Worm (Caenorhabditis elegans) whole organism, L4 larva: ENCODE measurements around the gene T05A8.7.

Source experiments
- F26F4.8 ChIP-seq: fragments of 200-800 bp; sonication (Bioruptor generic); conservative IDR thresholded peaks from 2 replicates; pipeline ENCODE4 v1.3.6; 2022; ENCODE audit warnings: missing genetic modification characterization, missing compliant biosample characterization
- F37D6.2 ChIP-seq: sonication (generic microtip); optimal IDR thresholded peaks from 2 replicates; lab custom pipeline; 2016; ENCODE audit warnings: mild to moderate bottlenecking, missing genetic modification characterization, missing compliant biosample characterization
- T20F7.1 ChIP-seq: fragments of 200-800 bp; sonication (Bioruptor generic); optimal IDR thresholded peaks from 2 replicates; lab custom pipeline; 2018; ENCODE audit warnings: mild to moderate bottlenecking, missing genetic modification characterization, missing compliant biosample characterization
- Y48G9A.11 ChIP-seq: fragments of 200-800 bp; sonication (Bioruptor generic); IDR thresholded peaks from 2 replicates; pipeline ENCODE4 v1.3.6; 2022; ENCODE audit warnings: missing genetic modification reagents, missing genetic modification characterization, missing compliant biosample characterization
- Y5F2A.4 ChIP-seq: fragments of 200-800 bp; sonication (Bioruptor generic); optimal IDR thresholded peaks from 2 replicates; lab custom pipeline; 2018; ENCODE audit warnings: mild to moderate bottlenecking, missing genetic modification characterization, missing compliant biosample characterization
- ZK337.2 ChIP-seq: fragments of 200-800 bp; sonication (Bioruptor generic); IDR thresholded peaks from 2 replicates; pipeline ENCODE4 v1.3.6; 2022; ENCODE audit warnings: missing genetic modification reagents, missing genetic modification characterization, missing compliant biosample characterization
- ZK546.5 ChIP-seq, 2 experiments: sonication (generic microtip); optimal IDR thresholded peaks; 2 replicates each; lab custom pipeline; 2017; ENCODE audit warnings: missing biosample characterization in 2 of 2, missing genetic modification characterization in 2 of 2
- ceh-28 ChIP-seq: fragments of 150-350 bp; optimal IDR thresholded peaks from 2 replicates; lab custom pipeline; 2014; ENCODE audit warnings: missing biosample characterization, missing genetic modification reagents, missing genetic modification characterization
- ceh-32 ChIP-seq: sonication (generic microtip); optimal IDR thresholded peaks from 2 replicates; lab custom pipeline; 2016; ENCODE audit warnings: mild to moderate bottlenecking, missing genetic modification characterization, missing compliant biosample characterization; ENCODE audit not compliant: poor library complexity
- ceh-82 ChIP-seq: sonication (generic microtip); optimal IDR thresholded peaks from 2 replicates; lab custom pipeline; 2017; ENCODE audit warnings: missing biosample characterization, missing genetic modification characterization
- ces-1 ChIP-seq: fragments of 150-350 bp; sonication (generic microtip); optimal IDR thresholded peaks from 4 replicates; lab custom pipeline; 2014; ENCODE audit warnings: missing biosample characterization, missing genetic modification reagents, missing genetic modification characterization
- daf-19 ChIP-seq: fragments of 200-800 bp; sonication (Bioruptor generic); conservative IDR thresholded peaks from 2 replicates; pipeline ENCODE4 v1.3.6; 2022; ENCODE audit warnings: missing genetic modification characterization, missing compliant biosample characterization
- dmd-8 ChIP-seq: fragments of 200-800 bp; sonication (Bioruptor generic); IDR thresholded peaks from 2 replicates; pipeline ENCODE4 v1.3.6; 2022; ENCODE audit warnings: missing genetic modification characterization, missing compliant biosample characterization
- dmd-9 ChIP-seq: fragments of 200-800 bp; sonication (Bioruptor generic); IDR thresholded peaks from 2 replicates; pipeline ENCODE4 v1.3.6; 2022; ENCODE audit warnings: missing genetic modification reagents, missing genetic modification characterization, missing compliant biosample characterization
- duxl-1 ChIP-seq: sonication (generic microtip); optimal IDR thresholded peaks from 2 replicates; lab custom pipeline; 2016; ENCODE audit warnings: mild to moderate bottlenecking, missing genetic modification characterization, moderate library complexity, missing compliant biosample characterization; ENCODE audit not compliant: poor library complexity
- egl-27 ChIP-seq: sonication (generic microtip); optimal IDR thresholded peaks from 3 replicates; lab custom pipeline; 2017; ENCODE audit warnings: missing biosample characterization, missing genetic modification reagents, missing genetic modification characterization
- fkh-10 ChIP-seq: fragments of 150-350 bp; optimal IDR thresholded peaks from 2 replicates; lab custom pipeline; 2014; ENCODE audit warnings: missing biosample characterization, missing genetic modification reagents, missing genetic modification characterization
- hlh-11 ChIP-seq: fragments of 200-800 bp; sonication (Bioruptor generic); optimal IDR thresholded peaks from 2 replicates; lab custom pipeline; 2018; ENCODE audit warnings: mild to moderate bottlenecking, missing genetic modification characterization, missing compliant biosample characterization
- hmg-1.1 ChIP-seq: fragments of 200-800 bp; sonication (Bioruptor generic); IDR thresholded peaks from 2 replicates; pipeline ENCODE4 v1.3.6; 2022; ENCODE audit warnings: missing genetic modification reagents, missing genetic modification characterization, missing compliant biosample characterization
- lim-7 ChIP-seq: fragments of 200-800 bp; sonication (Bioruptor generic); IDR thresholded peaks from 2 replicates; pipeline ENCODE4 v1.3.6; 2022; ENCODE audit warnings: missing genetic modification characterization, missing compliant biosample characterization
- lin-13 ChIP-seq: fragments of 150-350 bp; optimal IDR thresholded peaks from 2 replicates; lab custom pipeline; 2014; ENCODE audit warnings: missing biosample characterization, missing genetic modification reagents, missing genetic modification characterization
- madf-9 ChIP-seq: fragments of 200-800 bp; sonication (Bioruptor generic); conservative IDR thresholded peaks from 2 replicates; pipeline ENCODE4 v1.3.6; 2022; ENCODE audit warnings: missing genetic modification reagents, missing genetic modification characterization, missing compliant biosample characterization
- mdt-29 ChIP-seq: fragments of 200-800 bp; sonication (Bioruptor generic); IDR thresholded peaks from 2 replicates; pipeline ENCODE4 v1.3.6; 2022; ENCODE audit warnings: missing genetic modification reagents, missing genetic modification characterization, missing compliant biosample characterization
- nhr-10 ChIP-seq: fragments of 150-350 bp; optimal IDR thresholded peaks from 2 replicates; lab custom pipeline; 2014; ENCODE audit warnings: missing biosample characterization, missing genetic modification characterization
- nhr-11 ChIP-seq: fragments of 150-350 bp; optimal IDR thresholded peaks from 2 replicates; lab custom pipeline; 2014; ENCODE audit warnings: missing biosample characterization, missing genetic modification characterization
- nhr-41 ChIP-seq: fragments of 200-800 bp; sonication (Bioruptor generic); IDR thresholded peaks from 2 replicates; pipeline ENCODE4 v1.3.6; 2022; ENCODE audit warnings: missing genetic modification reagents, missing genetic modification characterization, missing compliant biosample characterization
- nhr-48 ChIP-seq: sonication (generic microtip); optimal IDR thresholded peaks from 2 replicates; lab custom pipeline; 2016; ENCODE audit warnings: mild to moderate bottlenecking, missing genetic modification characterization, missing compliant biosample characterization
- nhr-6 ChIP-seq: fragments of 150-350 bp; optimal IDR thresholded peaks from 2 replicates; lab custom pipeline; 2014; ENCODE audit warnings: missing biosample characterization, missing genetic modification characterization
- pha-4 ChIP-seq, 2 experiments: fragments of 150-350 bp in 1 of 2; fragments of 200-800 bp in 1 of 2; sonication (Bioruptor generic) in 1 of 2; IDR thresholded peaks in 1 of 2; optimal IDR thresholded peaks in 1 of 2; 2 replicates each; pipeline versions ENCODE4 v1.3.6 to Lab custom; 2014 to 2022; ENCODE audit warnings: missing genetic modification characterization in 2 of 2, missing genetic modification reagents in 2 of 2, missing biosample characterization in 1 of 2, missing compliant biosample characterization in 1 of 2
- pqm-1 ChIP-seq: sonication (generic microtip); optimal IDR thresholded peaks from 2 replicates; lab custom pipeline; 2017; ENCODE audit warnings: missing biosample characterization, missing genetic modification characterization
- sdz-12 ChIP-seq: fragments of 200-800 bp; sonication (Bioruptor generic); optimal IDR thresholded peaks from 2 replicates; lab custom pipeline; 2018; ENCODE audit warnings: mild to moderate bottlenecking, missing genetic modification characterization, missing compliant biosample characterization
- set-16 ChIP-seq: fragments of 200-800 bp; sonication (Bioruptor generic); IDR thresholded peaks from 2 replicates; pipeline ENCODE4 v1.3.6; 2022; ENCODE audit warnings: missing genetic modification reagents, missing genetic modification characterization, missing compliant biosample characterization
- snpc-1.2 ChIP-seq: fragments of 200-800 bp; sonication (Bioruptor generic); IDR thresholded peaks from 2 replicates; pipeline ENCODE4 v1.3.6; 2022; ENCODE audit warnings: missing genetic modification reagents, missing genetic modification characterization, missing compliant biosample characterization
- snpc-4 ChIP-seq: fragments of 150-350 bp; optimal IDR thresholded peaks from 2 replicates; lab custom pipeline; 2014; ENCODE audit warnings: missing biosample characterization, missing genetic modification characterization
- tra-1 ChIP-seq: fragments of 200-800 bp; sonication (Bioruptor generic); IDR thresholded peaks from 2 replicates; pipeline ENCODE4 v1.3.6; 2022; ENCODE audit warnings: missing genetic modification reagents, missing genetic modification characterization, missing compliant biosample characterization
- unc-130 ChIP-seq: sonication (generic microtip); optimal IDR thresholded peaks from 2 replicates; lab custom pipeline; 2016; ENCODE audit warnings: missing genetic modification reagents, missing genetic modification characterization, missing compliant biosample characterization
- unc-62 ChIP-seq, 3 experiments: fragments of 150-350 bp in 1 of 3; sonication (generic microtip); optimal IDR thresholded peaks in 2 of 3; peaks in 1 of 3; 1 replicate in 1 of 3; 2 replicates in 2 of 3; lab custom pipeline; 2014 to 2017; ENCODE audit warnings: missing biosample characterization in 3 of 3, missing genetic modification characterization in 3 of 3, missing genetic modification reagents in 3 of 3, missing genotype in 1 of 3
- zfp-3 ChIP-seq: fragments of 200-800 bp; sonication (Bioruptor generic); conservative IDR thresholded peaks from 2 replicates; pipeline ENCODE4 v1.3.6; 2022; ENCODE audit warnings: missing genetic modification reagents, missing genetic modification characterization, missing compliant biosample characterization
- ztf-7 ChIP-seq: fragments of 150-350 bp; optimal IDR thresholded peaks from 2 replicates; lab custom pipeline; 2014; ENCODE audit warnings: missing biosample characterization, missing genetic modification characterization

T05A8.7 gene

DNA sequence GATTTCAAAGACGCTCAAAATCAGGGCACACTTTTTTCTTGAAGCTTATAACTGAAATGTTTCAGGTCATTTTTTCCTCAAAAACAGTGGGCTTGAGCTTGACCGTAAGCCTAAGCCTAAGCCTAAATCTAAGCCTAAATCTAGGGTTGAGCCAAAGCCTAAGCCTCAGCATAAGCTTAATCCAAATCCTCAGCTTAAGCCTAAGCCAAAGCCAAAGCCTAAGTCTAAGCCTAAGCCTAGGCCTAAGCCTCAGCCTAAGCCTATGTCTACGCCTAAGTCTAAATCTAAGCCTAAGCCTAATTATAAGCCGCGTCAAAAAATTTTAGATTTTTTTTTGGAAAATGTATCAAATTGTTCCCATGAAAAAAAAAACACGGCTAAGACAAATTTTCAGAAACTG is 7.9 kb downstream of the T05A8.7 start:
- no peak for TF ChIP-seq ceh-32
- no peak for TF ChIP-seq ZK337.2 (GFP tag; lab: Robert Waterston, UW)
- no peak for TF ChIP-seq F37D6.2 (tag; lab: Kevin White, UChicago)
- TF ChIP-seq mdt-29 = no peak
- no peak for TF ChIP-seq Y5F2A.4
- TF ChIP-seq egl-27 = no peak
- TF ChIP-seq hlh-11 = no peak
- no peak for TF ChIP-seq ZK546.5 (tag; optimal IDR thresholded peaks at IDR 0.05; lab: Kevin White, UChicago)
- no peak for TF ChIP-seq F26F4.8 (GFP tag; lab: Robert Waterston, UW)
- no peak for TF ChIP-seq Y48G9A.11 (GFP tag; lab: Robert Waterston, UW)
- no peak for TF ChIP-seq lim-7 (GFP tag; lab: Robert Waterston, UW)
- TF ChIP-seq dmd-8 (GFP tag; lab: Robert Waterston, UW) = no peak
- TF ChIP-seq nhr-11 (tag; lab: Kevin White, UChicago) = no peak
- TF ChIP-seq nhr-41 = no peak
- no peak for TF ChIP-seq tra-1 (GFP tag; lab: Robert Waterston, UW)
- TF ChIP-seq T20F7.1 = no peak
- TF ChIP-seq dmd-9 (GFP tag; lab: Robert Waterston, UW) = no peak
- no peak for TF ChIP-seq zfp-3 (GFP tag; lab: Robert Waterston, UW)
- TF ChIP-seq sdz-12 (GFP tag; lab: Kevin White, UChicago) = no peak

DNA sequence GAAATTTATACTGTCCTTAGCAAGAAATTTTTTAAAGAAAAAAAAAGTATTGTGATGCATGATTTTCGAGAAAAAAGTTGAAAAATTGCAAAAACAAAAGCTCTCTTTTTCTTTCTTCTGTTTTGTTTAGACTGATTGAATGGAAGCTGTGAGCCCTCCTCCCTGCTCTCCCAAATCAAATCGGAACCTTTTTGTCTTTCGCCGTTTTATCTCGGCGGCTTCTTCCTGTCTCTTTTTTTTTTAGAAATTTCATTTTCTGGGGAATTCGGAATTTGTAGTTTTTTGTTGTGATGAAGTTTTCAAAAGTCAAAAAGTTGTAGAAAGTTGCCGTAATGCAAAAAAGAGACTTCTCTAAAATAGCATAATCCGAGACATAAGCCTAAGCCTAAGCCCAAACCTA is 11.5 kb downstream of the T05A8.7 start:
- TF ChIP-seq unc-62 (GFP tag; optimal IDR thresholded peaks at IDR 0.05 in 1 of 2; lab: Kevin White, UChicago) (peak in 1 of 2 experiments; percentile 56), unc-62 (tag; optimal IDR thresholded peaks at IDR 0.05; lab: Kevin White, UChicago) (no peak), lin-13 (no peak), ceh-28 (no peak), nhr-48 (tag; lab: Kevin White, UChicago) (no peak), madf-9 (GFP tag; lab: Robert Waterston, UW) (no peak), pha-4 (GFP tag; IDR thresholded peaks at IDR 0.05; lab: Robert Waterston, UW) (no peak), pha-4 (tag; optimal IDR thresholded peaks at IDR 0.05; lab: Kevin White, UChicago) (no peak), pqm-1 (tag; lab: Kevin White, UChicago) (no peak), hmg-1.1 (no peak), nhr-10 (tag; lab: Kevin White, UChicago) (no peak), daf-19 (GFP tag; lab: Robert Waterston, UW) (no peak), snpc-4 (tag; lab: Kevin White, UChicago) (no peak), duxl-1 (tag; lab: Kevin White, UChicago) (no peak), ces-1 (peak; percentile 8), unc-130 (GFP tag; lab: Kevin White, UChicago) (no peak), ceh-82 (no peak), fkh-10 (GFP tag; lab: Kevin White, UChicago) (peak; percentile 6), Y5F2A.4 (no peak), snpc-1.2 (GFP tag; lab: Robert Waterston, UW) (no peak)
- TF ChIP-seq, all 104 proteins: peak for 3

DNA sequence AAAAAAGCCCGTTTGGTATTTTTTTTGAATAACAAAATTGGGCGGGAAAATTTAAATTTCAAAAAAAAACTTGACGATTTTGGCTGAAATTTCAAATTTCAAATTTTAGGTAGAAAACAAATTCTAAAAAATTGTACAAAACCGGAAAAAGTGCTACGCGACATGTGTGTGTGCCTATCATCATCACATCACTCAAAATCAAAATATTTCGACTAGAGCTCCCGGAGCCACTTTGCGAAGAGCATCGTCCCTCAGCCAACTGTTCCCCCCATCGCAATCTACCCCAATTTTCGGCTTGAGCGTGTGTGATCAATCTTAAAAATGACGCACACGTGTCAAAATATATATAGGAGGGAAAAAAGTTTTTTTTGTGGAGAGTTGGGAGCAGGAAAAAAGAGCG is 15.4 kb downstream of the T05A8.7 start:
- TF ChIP-seq nhr-6 (tag; lab: Kevin White, UChicago) (no peak), tra-1 (GFP tag; lab: Robert Waterston, UW) (0 out of 2 replicates have a peak, but pooled peaks have one; percentile 37)

- TF ChIP-seq ztf-7 (tag; lab: Kevin White, UChicago) (no peak), daf-19 (GFP tag; lab: Robert Waterston, UW) (no peak), set-16 (GFP tag; lab: Robert Waterston, UW) (0 out of 2 replicates have a peak, but pooled peaks have one; percentile 2)
These were observed 16.6 kb downstream of the T05A8.7 start, which contains the start of the genes T05A8.11 and nep-2 for ce11 chrII:2725561-2725960. TSS of gene T05A8.11 (minus strand) at chrII:2725661. TSS of gene nep-2 (minus strand) at chrII:2725752.
